Fruit fly (Drosophila melanogaster) whole organism: ENCODE results near the gene MSBP.

Source experiments
- pan ChIP-seq: fragments of >200 bp; optimal IDR thresholded peaks from 2 replicates; lab custom pipeline; 2017
- psq ChIP-seq: fragments of >200 bp; optimal IDR thresholded peaks from 2 replicates; lab custom pipeline; 2017

DNA sequence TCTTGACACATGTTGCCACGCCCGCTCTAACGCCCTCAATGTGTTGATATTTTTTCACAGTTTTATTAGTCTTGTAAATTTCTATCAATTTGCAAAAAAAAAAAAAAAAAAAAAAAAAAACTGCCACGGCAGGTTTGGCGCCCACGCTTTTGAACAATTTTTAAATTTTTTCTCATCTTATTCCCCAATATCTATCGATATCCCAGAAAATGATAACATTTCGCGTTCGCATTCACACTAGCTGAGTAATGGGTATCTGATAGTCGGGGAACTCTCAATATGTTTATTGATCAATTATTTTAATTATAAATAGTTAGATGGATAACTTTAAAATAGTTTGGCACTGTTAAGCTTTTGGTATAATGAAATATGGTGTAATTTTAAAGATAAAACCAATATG is 48.6 kb downstream of the MSBP start:
- TF ChIP-seq pan (lab: Kevin White, UChicago) = no peak
- TF ChIP-seq psq = no peak
